Worm (Caenorhabditis elegans) whole organism, L4/young adult: ENCODE measurements around the gene F13B12.1.

ENCODE experiments used
- W03F9.2 ChIP-seq: fragments of 150-350 bp; optimal IDR thresholded peaks from 2 replicates; lab custom pipeline; 2014; ENCODE audit warnings: missing biosample characterization, missing genetic modification characterization
- dao-5 ChIP-seq: sonication (generic microtip); optimal IDR thresholded peaks from 2 replicates; lab custom pipeline; 2016; ENCODE audit warnings: missing genotype, missing genetic modification characterization, moderate library complexity, missing compliant biosample characterization
- him-1 ChIP-seq: sonication (generic microtip); optimal IDR thresholded peaks from 2 replicates; lab custom pipeline; 2016; ENCODE audit warnings: missing genotype, missing genetic modification reagents, missing genetic modification characterization, missing compliant biosample characterization

DNA sequence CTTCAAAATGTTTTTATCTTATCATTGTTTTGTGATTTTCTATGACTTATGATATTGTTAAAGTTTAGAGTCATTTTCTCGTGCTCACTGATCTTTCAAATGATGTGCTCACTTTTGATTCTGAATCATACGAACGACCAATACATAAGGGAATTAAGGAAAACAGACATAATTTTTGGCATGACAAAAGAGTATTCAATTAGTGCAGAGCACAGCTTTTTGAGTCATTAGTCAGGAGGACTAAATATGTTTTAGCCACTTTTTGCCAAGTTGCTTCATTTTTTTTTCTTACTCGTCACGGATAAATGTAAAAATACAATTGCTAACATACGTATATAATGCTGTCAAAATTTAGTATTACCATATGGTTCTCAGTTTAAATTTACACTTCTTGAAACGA lies 4.7 kb upstream of the F13B12.1 start, which contains the start of gene F13B12.2:
- TF ChIP-seq dao-5 (no peak), him-1 (tag; lab: Kevin White, UChicago) (no peak), W03F9.2 (no peak)
